Worm (Caenorhabditis elegans): ENCODE results near the gene T27A10.6.

Gene T27A10.6

DNA sequence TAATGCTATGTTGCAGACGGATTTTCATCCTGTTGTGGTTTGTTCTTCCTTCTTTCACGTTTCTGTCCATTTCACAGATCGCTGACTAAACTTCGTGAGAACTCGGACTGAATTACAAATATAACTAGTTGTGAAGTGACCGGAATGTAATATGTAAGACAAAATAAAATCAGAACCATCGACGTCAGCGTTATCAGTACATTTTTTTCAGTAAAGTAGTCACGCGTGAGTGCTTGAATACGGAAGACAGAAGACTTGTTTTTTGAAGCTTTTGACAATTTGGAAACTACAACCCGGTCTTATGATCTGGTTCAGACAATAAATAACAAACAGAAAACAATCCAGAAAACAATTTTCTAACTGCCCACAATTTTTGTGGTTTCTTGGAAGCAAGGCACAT is 14.3 kb downstream of the T27A10.6 start:
- no peak for TF ChIP-seq elt-3 (tag; optimal IDR thresholded peaks at IDR 0.05)
- TF ChIP-seq ceh-43 (GFP tag; optimal IDR thresholded peaks at IDR 0.05), result no peak

DNA sequence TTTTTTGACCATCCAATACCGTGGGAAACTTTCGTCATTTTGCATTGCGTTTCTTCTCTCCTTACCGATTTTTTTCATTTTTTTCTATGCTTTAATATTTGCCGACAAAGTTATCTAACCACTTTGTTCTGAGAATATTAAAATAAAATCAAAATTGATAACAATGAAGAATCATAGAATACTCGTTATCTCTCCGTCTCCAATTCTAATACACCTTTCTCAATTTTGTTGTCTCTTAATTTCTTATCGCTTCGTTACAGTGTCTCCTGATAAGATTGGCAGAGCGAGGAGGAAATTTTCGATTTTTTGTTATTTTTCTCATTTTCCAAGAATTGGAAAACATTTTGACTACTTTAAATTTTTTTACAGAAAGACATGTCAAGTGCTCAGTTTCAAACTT is 19.9 kb downstream of the T27A10.6 start, which contains the start of gene ckc-1:
ckc-1 (plus strand) TSS at position 368 of the 400 bp plus-strand sequence.
- TF ChIP-seq mep-1 (tag; optimal IDR thresholded peaks at IDR 0.05), result no peak
- no peak for TF ChIP-seq nhr-76 (tag; optimal IDR thresholded peaks at IDR 0.05)
- TF ChIP-seq cnd-1 (tag; optimal IDR thresholded peaks at IDR 0.05), result no peak
- no peak for TF ChIP-seq lsy-2 (tag; optimal IDR thresholded peaks at IDR 0.05)
- TF ChIP-seq blmp-1 (tag; optimal IDR thresholded peaks at IDR 0.05), result no peak
- no peak for TF ChIP-seq tbx-8 (GFP tag; optimal IDR thresholded peaks at IDR 0.05)
- no peak for TF ChIP-seq mls-2 (tag; optimal IDR thresholded peaks at IDR 0.05)
- no peak for TF ChIP-seq ceh-43 (GFP tag; optimal IDR thresholded peaks at IDR 0.05)
- TF ChIP-seq drap-1 (GFP tag; optimal IDR thresholded peaks at IDR 0.05), result no peak
- no peak for TF ChIP-seq elt-1 (tag; optimal IDR thresholded peaks at IDR 0.05; ENCODE audit: borderline replicate concordance, insufficient read depth)
- no peak for TF ChIP-seq ceh-39 (tag; optimal IDR thresholded peaks at IDR 0.05)
- no peak for TF ChIP-seq lin-13 (tag; optimal IDR thresholded peaks at IDR 0.05)
- TF ChIP-seq nhr-2 (tag; optimal IDR thresholded peaks at IDR 0.05), result no peak
- no peak for TF ChIP-seq zip-8 (tag; optimal IDR thresholded peaks at IDR 0.05)
- no peak for TF ChIP-seq ceh-83 (GFP tag; optimal IDR thresholded peaks at IDR 0.05)
- no peak for TF ChIP-seq bed-3 (GFP tag; optimal IDR thresholded peaks at IDR 0.05)
- no peak for TF ChIP-seq nhr-237 (tag; optimal IDR thresholded peaks at IDR 0.05)
- TF ChIP-seq sptf-1 (tag; optimal IDR thresholded peaks at IDR 0.05), result no peak

DNA sequence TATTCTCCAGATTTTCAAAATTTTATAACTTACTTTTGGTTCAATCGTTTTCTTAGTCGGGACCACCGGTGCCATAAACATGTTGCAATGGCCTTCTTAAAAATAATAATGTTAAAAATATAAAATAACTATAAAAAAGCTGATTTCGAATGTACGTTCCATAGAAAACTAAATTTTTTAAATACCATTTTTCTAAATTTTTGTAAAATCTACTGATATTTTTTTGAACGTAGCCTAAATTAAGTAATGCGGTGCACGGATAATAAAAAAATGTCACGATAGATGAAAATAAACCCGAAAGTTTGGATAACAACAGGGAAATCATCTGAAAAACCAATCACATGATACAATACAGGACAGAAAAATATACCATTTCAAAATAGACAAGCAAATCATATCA is 22.7 kb downstream of the T27A10.6 start, which contains the start of gene T27A10.5:
T27A10.5 (minus strand) TSS at position 101 of the 400 bp plus-strand sequence.
- no peak for TF ChIP-seq lin-13 (tag; optimal IDR thresholded peaks at IDR 0.05)
- no peak for TF ChIP-seq elt-1 (tag; optimal IDR thresholded peaks at IDR 0.05; ENCODE audit: borderline replicate concordance, insufficient read depth)
- TF ChIP-seq cnd-1 (tag; optimal IDR thresholded peaks at IDR 0.05), result no peak
- no peak for TF ChIP-seq nhr-237 (tag; optimal IDR thresholded peaks at IDR 0.05)
- TF ChIP-seq ceh-43 (GFP tag; optimal IDR thresholded peaks at IDR 0.05), result no peak
- no peak for TF ChIP-seq mep-1 (tag; optimal IDR thresholded peaks at IDR 0.05)
- no peak for TF ChIP-seq nhr-28 (tag; optimal IDR thresholded peaks at IDR 0.05)
- no peak for TF ChIP-seq M03D4.4 (tag; optimal IDR thresholded peaks at IDR 0.05)
- no peak for TF ChIP-seq drap-1 (GFP tag; optimal IDR thresholded peaks at IDR 0.05)

DNA sequence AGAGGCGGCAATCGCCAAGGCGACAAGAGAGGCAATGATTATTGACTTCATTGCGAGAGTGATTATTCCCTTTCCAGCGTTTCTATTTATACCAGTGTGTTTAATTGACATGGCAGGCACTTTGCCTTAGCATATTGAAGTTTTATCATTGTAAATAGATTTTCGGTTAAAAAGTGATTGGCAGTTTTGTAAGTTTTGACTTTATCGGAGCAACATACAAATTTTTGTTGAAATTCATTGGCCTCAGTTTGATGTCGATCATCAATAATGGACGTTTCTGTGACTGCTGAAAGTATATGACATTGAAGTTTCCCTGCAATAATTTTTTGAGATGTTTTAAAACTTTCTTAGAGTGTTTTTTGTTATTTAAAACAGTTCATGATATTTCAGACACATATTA is 23.7 kb downstream of the T27A10.6 start, which contains the start of gene vit-3:
vit-3 (minus strand) TSS at position 60 of the 400 bp plus-strand sequence.
- TF ChIP-seq mls-2 (tag; optimal IDR thresholded peaks at IDR 0.05), result no peak
- no peak for TF ChIP-seq pha-4 (tag; optimal IDR thresholded peaks at IDR 0.05)
- no peak for TF ChIP-seq nhr-12 (tag; optimal IDR thresholded peaks at IDR 0.05)
- TF ChIP-seq flh-1 (GFP tag; optimal IDR thresholded peaks at IDR 0.05), result no peak
- no peak for TF ChIP-seq unc-62 (GFP tag; optimal IDR thresholded peaks at IDR 0.05)
- no peak for TF ChIP-seq sptf-1 (tag; optimal IDR thresholded peaks at IDR 0.05)
- no peak for TF ChIP-seq nhr-237 (tag; optimal IDR thresholded peaks at IDR 0.05)
- no peak for TF ChIP-seq M03D4.4 (tag; optimal IDR thresholded peaks at IDR 0.05)
- no peak for TF ChIP-seq ceh-43 (GFP tag; optimal IDR thresholded peaks at IDR 0.05)
- TF ChIP-seq mab-5 (tag; optimal IDR thresholded peaks at IDR 0.05), result no peak

DNA sequence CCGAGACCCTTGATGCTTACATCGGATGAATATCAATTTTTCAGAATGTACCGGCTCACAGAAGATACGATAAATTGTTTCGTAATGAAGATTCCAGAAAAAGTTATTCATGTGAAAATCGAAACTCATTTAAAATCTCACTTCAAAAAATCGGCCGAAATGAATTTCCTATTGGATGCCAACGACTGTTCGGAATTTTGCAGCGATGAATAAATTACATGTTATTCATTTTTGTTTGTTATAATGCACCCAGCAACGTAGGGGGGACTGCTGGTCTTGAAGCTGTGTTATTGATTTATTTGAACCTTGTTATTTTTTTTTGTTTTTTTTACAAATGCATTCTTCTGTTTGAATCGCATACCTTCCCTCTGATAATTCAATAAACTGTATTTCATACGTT is 29.3 kb downstream of the T27A10.6 start:
- no peak for TF ChIP-seq lsy-2 (tag; optimal IDR thresholded peaks at IDR 0.05)
- TF ChIP-seq mab-5 (tag; optimal IDR thresholded peaks at IDR 0.05), result no peak
- no peak for TF ChIP-seq unc-39 (tag; optimal IDR thresholded peaks at IDR 0.05)
- TF ChIP-seq sptf-1 (tag; optimal IDR thresholded peaks at IDR 0.05), result no peak
- no peak for TF ChIP-seq ceh-43 (GFP tag; optimal IDR thresholded peaks at IDR 0.05)
- TF ChIP-seq mls-2 (tag; optimal IDR thresholded peaks at IDR 0.05), result no peak

DNA sequence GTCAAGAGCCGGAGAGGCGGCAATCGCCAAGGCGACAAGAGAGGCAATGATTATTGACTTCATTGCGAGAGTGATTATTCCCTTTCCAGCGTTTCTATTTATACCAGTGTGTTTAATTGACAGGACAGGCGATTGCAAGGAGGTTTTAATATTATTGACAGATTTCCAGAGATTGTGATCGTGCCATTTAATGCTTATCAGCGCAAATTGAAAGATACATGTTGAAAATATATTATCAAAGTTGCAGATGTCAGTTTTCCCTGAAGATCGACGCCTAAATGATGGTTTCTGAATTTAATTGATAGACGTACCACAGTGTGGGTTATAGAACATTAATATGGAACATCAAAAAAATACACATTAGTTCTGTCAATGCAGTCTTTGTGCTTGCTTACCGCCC is 32.2 kb downstream of the T27A10.6 start, which contains the start of gene vit-4:
vit-4 (minus strand) TSS at position 63 of the 400 bp plus-strand sequence.
- TF ChIP-seq tbx-8 (GFP tag; optimal IDR thresholded peaks at IDR 0.05) (no peak), M03D4.4 (tag; optimal IDR thresholded peaks at IDR 0.05) (no peak), nhr-237 (tag; optimal IDR thresholded peaks at IDR 0.05) (no peak), unc-62 (GFP tag; optimal IDR thresholded peaks at IDR 0.05) (no peak), nhr-76 (tag; optimal IDR thresholded peaks at IDR 0.05) (no peak), lsy-2 (tag; optimal IDR thresholded peaks at IDR 0.05) (no peak), snpc-4 (tag; optimal IDR thresholded peaks at IDR 0.05) (no peak), drap-1 (GFP tag; optimal IDR thresholded peaks at IDR 0.05) (no peak), flh-1 (GFP tag; optimal IDR thresholded peaks at IDR 0.05) (no peak)

All from whole organism, mixed stage, embryonic.